Fruit fly (Drosophila melanogaster): ENCODE measurements around the gene KrT95D.

The KrT95D gene

dm6 chr3R:24050690-24051440 lies 19.2 kb upstream of the KrT95D start, which contains the start of the genes Atg6 and Pisd (continued):
- TF ChIP-seq toy (GFP tag; IDR thresholded peaks at IDR 0.05) = no peak
- peak; percentile 90 for TF ChIP-seq MBD-R2 (GFP tag; IDR thresholded peaks at IDR 0.05)
- no peak for TF ChIP-seq en (GFP tag; optimal IDR thresholded peaks at IDR 0.05)
- TF ChIP-seq CG12236 (GFP tag; optimal IDR thresholded peaks at IDR 0.05) = no peak
- no peak for TF ChIP-seq Hmx (GFP tag; optimal IDR thresholded peaks at IDR 0.05)
- TF ChIP-seq CG12219 (GFP tag; optimal IDR thresholded peaks at IDR 0.05) = peak; percentile 19
- TF ChIP-seq vnd (GFP tag; IDR thresholded peaks at IDR 0.05; ENCODE audit: partially characterized antibody) = 0 out of 3 replicates have a peak, but pooled peaks have one; percentile 1
- TF ChIP-seq rib (GFP tag; IDR thresholded peaks at IDR 0.05) = 0 out of 2 replicates have a peak, but pooled peaks have one; percentile 33
- 0 out of 2 replicates have a peak, but pooled peaks have one; percentile 6 for TF ChIP-seq esg (GFP tag; conservative IDR thresholded peaks at IDR 0.05)
- no peak for TF ChIP-seq CG1647 (GFP tag; optimal IDR thresholded peaks at IDR 0.05)
- no peak for TF ChIP-seq ab (GFP tag; optimal IDR thresholded peaks at IDR 0.05)
- TF ChIP-seq CG5180 (GFP tag; optimal IDR thresholded peaks at IDR 0.05) = no peak
- TF ChIP-seq CG6813 (GFP tag; optimal IDR thresholded peaks at IDR 0.05) = no peak
- peak; percentile 92 for TF ChIP-seq ftz-f1 (GFP tag; optimal IDR thresholded peaks at IDR 0.05)
- TF ChIP-seq CG2712 (tag; optimal IDR thresholded peaks at IDR 0.05) = peak; percentile 47
- no peak for TF ChIP-seq aop (GFP tag; IDR thresholded peaks at IDR 0.05)
- TF ChIP-seq crol (GFP tag; IDR thresholded peaks at IDR 0.05) = no peak
- peak; percentile 28 for TF ChIP-seq CG3838 (GFP tag; optimal IDR thresholded peaks at IDR 0.05)
- peak; percentile 53 for TF ChIP-seq stwl (tag; optimal IDR thresholded peaks at IDR 0.05)
- no peak for TF ChIP-seq CG6765 (GFP tag; optimal IDR thresholded peaks at IDR 0.05)
- TF ChIP-seq CG3726 (GFP tag; IDR thresholded peaks at IDR 0.05) = no peak
- TF ChIP-seq CG18011 (GFP tag; optimal IDR thresholded peaks at IDR 0.05) = peak; percentile 27
- TF ChIP-seq Hr3 (GFP tag; optimal IDR thresholded peaks at IDR 0.05) = no peak
- TF ChIP-seq Myb (GFP tag; optimal IDR thresholded peaks at IDR 0.05) = peak; percentile 32
- TF ChIP-seq Kr (GFP tag; optimal IDR thresholded peaks at IDR 0.05) = no peak
- peak; percentile 26; the same call in 1 of the 2 replicates for TF ChIP-seq CG5953 (GFP tag; IDR thresholded peaks at IDR 0.05)
- TF ChIP-seq Ravus (GFP tag; IDR thresholded peaks at IDR 0.05) = no peak
- TF ChIP-seq Usf (GFP tag; optimal IDR thresholded peaks at IDR 0.05) = no peak
- TF ChIP-seq disco-r (GFP tag; optimal IDR thresholded peaks at IDR 0.05) = no peak
- peak; percentile 30 for TF ChIP-seq CG30403 (GFP tag; optimal IDR thresholded peaks at IDR 0.05)
- no peak for TF ChIP-seq slp2 (GFP tag; optimal IDR thresholded peaks at IDR 0.05)
- no peak for TF ChIP-seq gce (GFP tag; IDR thresholded peaks at IDR 0.05)
- no peak for TF ChIP-seq ac (GFP tag; optimal IDR thresholded peaks at IDR 0.05)
- no peak for TF ChIP-seq Dek (tag; optimal IDR thresholded peaks at IDR 0.05)
- TF ChIP-seq Taf1 (GFP tag; IDR thresholded peaks at IDR 0.05) = no peak
- TF ChIP-seq lilli (GFP tag; optimal IDR thresholded peaks at IDR 0.05) = peak; percentile 34
- TF ChIP-seq Bdp1 (GFP tag; optimal IDR thresholded peaks at IDR 0.05) = no peak
- TF ChIP-seq CG7987 (GFP tag; optimal IDR thresholded peaks at IDR 0.05) = peak; percentile 30
- TF ChIP-seq HHEX (GFP tag; optimal IDR thresholded peaks at IDR 0.05) = no peak
- TF ChIP-seq PHDP (tag; optimal IDR thresholded peaks at IDR 0.05) = peak; percentile 20
- TF ChIP-seq CG15514 (GFP tag; optimal IDR thresholded peaks at IDR 0.05) = peak; percentile 56
- peak; percentile 69 for TF ChIP-seq mirr (GFP tag; optimal IDR thresholded peaks at IDR 0.05)
- no peak for TF ChIP-seq CG17612 (GFP tag; IDR thresholded peaks at IDR 0.05)
- TF ChIP-seq hkb (optimal IDR thresholded peaks at IDR 0.05) = no peak
- TF ChIP-seq hkb (GFP tag; IDR thresholded peaks at IDR 0.05) = peak; percentile 32; the same call in 1 of the 2 replicates
- peak; percentile 58 for TF ChIP-seq nom (GFP tag; optimal IDR thresholded peaks at IDR 0.05)
- no peak for TF ChIP-seq lbe (GFP tag; optimal IDR thresholded peaks at IDR 0.05)
- peak; percentile 67 for TF ChIP-seq CG1603 (tag; optimal IDR thresholded peaks at IDR 0.05)
- no peak for TF ChIP-seq pfk (GFP tag; optimal IDR thresholded peaks at IDR 0.05)
- peak; percentile 68 for TF ChIP-seq CG9932 (GFP tag; IDR thresholded peaks at IDR 0.05)

Data from whole organism, embryonic.